Worm (Caenorhabditis elegans): Measurements from ENCODE around the gene F25F2.1.

The F25F2.1 gene

DNA sequence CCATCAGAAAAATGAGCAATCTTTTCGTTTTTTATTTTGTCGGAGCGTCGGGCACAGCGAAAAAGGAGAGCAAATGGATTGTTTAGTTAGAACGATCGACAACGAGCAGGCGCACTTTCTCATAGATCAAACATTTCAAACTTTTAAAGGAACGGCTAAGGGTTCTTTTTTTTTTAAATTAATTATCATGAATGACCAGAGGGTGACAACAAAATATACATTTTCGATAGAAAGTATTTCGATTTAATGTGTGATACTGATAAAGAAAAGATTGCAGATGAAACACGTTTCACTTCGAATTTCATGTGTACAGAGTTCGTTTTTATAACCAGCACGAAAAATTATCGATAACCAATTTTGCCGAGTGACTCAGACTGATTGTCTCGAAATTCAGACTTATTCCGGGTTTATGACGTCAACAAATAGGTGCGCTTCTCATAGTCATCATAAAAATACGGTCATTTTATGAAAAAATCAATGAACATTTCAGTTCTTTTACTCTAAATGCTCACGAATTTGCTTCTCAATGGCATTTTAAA, 2.0 kb upstream of the F25F2.1 start (continued):
- 0 out of 2 replicates have a peak, but pooled peaks have one; percentile 6 for TF ChIP-seq pha-4 (GFP tag; IDR thresholded peaks at IDR 0.05)
- TF ChIP-seq pha-4 (tag; optimal IDR thresholded peaks at IDR 0.05) = no peak
- no peak for TF ChIP-seq daf-16 (GFP tag; optimal IDR thresholded peaks at IDR 0.05)
- peak; percentile 75 for TF ChIP-seq daf-16 (tag; optimal IDR thresholded peaks at IDR 0.05)
- TF ChIP-seq zfp-2 (tag; optimal IDR thresholded peaks at IDR 0.05) = no peak

DNA sequence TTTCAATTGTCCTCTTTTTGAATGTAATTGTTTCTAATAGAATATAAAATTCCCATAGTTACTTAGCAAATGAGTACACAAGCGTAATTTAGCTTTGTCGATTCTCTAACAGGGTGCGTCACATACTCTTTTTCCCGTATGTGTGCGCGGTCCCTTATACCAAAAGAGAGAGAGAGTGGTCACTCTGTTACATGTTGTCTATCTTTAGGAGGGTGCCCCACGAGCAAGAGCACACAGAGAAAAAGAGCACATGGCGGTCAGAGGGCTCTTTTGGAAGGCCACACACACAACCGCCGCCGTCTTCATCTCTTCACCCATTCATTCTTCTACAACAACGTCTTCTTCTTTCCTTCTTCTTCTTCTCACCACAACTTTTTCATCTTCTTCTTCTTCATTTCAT, 5.3 kb downstream of the F25F2.1 start:
- TF ChIP-seq ZK337.2 (GFP tag; IDR thresholded peaks at IDR 0.05) (no peak), dmd-6 (GFP tag; IDR thresholded peaks at IDR 0.05) (no peak), Y75B8A.6 (GFP tag; IDR thresholded peaks at IDR 0.05) (no peak), fkh-10 (GFP tag; optimal IDR thresholded peaks at IDR 0.05) (no peak), nhr-10 (tag; optimal IDR thresholded peaks at IDR 0.05) (no peak), spr-3 (GFP tag; optimal IDR thresholded peaks at IDR 0.05) (no peak), mxl-2 (GFP tag; conservative IDR thresholded peaks at IDR 0.05) (no peak), ceh-20 (GFP tag; IDR thresholded peaks at IDR 0.05) (no peak), mdl-1 (tag; optimal IDR thresholded peaks at IDR 0.05) (peak in 1 of 2 experiments; percentile 30), daf-12 (tag; optimal IDR thresholded peaks at IDR 0.05) (no peak), nhr-42 (GFP tag; IDR thresholded peaks at IDR 0.05) (no peak), mxl-3 (GFP tag; optimal IDR thresholded peaks at IDR 0.05) (no peak), F37D6.2 (tag; optimal IDR thresholded peaks at IDR 0.05) (no peak), ztf-7 (tag; optimal IDR thresholded peaks at IDR 0.05) (no peak), F26F4.8 (GFP tag; conservative IDR thresholded peaks at IDR 0.05) (no peak), nhr-11 (tag; optimal IDR thresholded peaks at IDR 0.05) (no peak), lir-3 (tag; optimal IDR thresholded peaks at IDR 0.05) (no peak), tag-97 (GFP tag; IDR thresholded peaks at IDR 0.05) (no peak), lsy-2 (tag; optimal IDR thresholded peaks at IDR 0.05) (peak in 1 of 2 experiments; percentile 28), ceh-82 (tag; optimal IDR thresholded peaks at IDR 0.05) (no peak), sdz-12 (GFP tag; optimal IDR thresholded peaks at IDR 0.05) (no peak), lin-15B (tag; optimal IDR thresholded peaks at IDR 0.05) (no peak), zag-1 (tag; optimal IDR thresholded peaks at IDR 0.05) (no peak), pqm-1 (tag; optimal IDR thresholded peaks at IDR 0.05) (no peak), egl-43 (GFP tag; IDR thresholded peaks at IDR 0.05) (no peak), unc-62 (GFP tag; optimal IDR thresholded peaks at IDR 0.05 in 1 of 2) (peak in 1 of 2 experiments; percentile 48), unc-62 (tag; optimal IDR thresholded peaks at IDR 0.05) (no peak), hlh-30 (tag; optimal IDR thresholded peaks at IDR 0.05; ENCODE audit: insufficient read depth) (peak; percentile 42), daf-8 (GFP tag; IDR thresholded peaks at IDR 0.05) (no peak), nhr-237 (tag; optimal IDR thresholded peaks at IDR 0.05) (no peak), ama-1 (optimal IDR thresholded peaks at IDR 0.05) (no peak)

DNA sequence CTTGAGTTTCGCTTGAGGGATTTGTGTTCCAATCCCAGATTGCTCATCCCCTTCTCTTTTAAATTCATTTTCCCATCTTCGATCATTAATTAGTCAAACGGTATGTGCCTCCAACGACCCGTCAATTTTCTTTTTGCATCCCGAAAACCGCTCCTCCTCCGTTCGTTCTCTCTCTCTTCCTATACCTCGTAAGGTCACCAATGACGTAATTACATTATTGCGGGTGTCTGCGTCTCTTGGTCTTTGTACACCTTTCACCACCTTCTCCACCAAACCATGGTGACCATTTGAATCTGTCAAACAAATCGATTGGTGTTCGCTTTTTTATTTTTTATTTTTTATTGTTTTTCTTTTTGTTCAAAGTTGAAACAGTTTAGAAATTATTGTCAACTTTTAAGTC, 6.5 kb downstream of the F25F2.1 start:
- TF ChIP-seq vab-7 (GFP tag; IDR thresholded peaks at IDR 0.05) = no peak
- no peak for TF ChIP-seq D1046.2 (GFP tag; IDR thresholded peaks at IDR 0.05)

DNA sequence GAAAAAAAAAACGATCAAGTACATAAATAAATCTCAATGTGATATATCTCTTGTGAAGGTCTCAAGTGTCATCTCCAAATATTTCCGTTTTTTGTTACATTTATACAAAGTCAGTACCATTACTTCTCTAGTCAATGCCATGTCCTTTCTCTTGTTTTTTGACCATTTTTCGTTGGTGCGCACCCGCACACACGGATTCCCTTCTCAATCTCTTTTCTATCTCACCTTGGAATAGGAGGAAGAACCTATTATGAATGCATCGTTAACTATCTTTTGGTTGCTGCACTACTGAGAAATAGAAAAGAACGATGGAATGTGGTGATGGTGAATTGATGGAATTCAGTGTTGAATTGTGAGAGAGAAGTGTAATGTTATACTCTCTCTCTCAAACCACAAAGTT, 9.1 kb downstream of the F25F2.1 start:
- no peak for TF ChIP-seq snpc-4 (tag; optimal IDR thresholded peaks at IDR 0.05)
- no peak for TF ChIP-seq egl-43 (GFP tag; IDR thresholded peaks at IDR 0.05)
- TF ChIP-seq ceh-82 (tag; optimal IDR thresholded peaks at IDR 0.05) = no peak
- no peak for TF ChIP-seq php-3 (GFP tag; IDR thresholded peaks at IDR 0.05)
- no peak for TF ChIP-seq saeg-2 (GFP tag; IDR thresholded peaks at IDR 0.05)
